Fruit fly (Drosophila melanogaster) whole organism, embryonic: ENCODE data around the gene CG15803.

Source experiments
- Ada2b ChIP-seq: fragments of 200-800 bp; sonication (Bioruptor generic); IDR thresholded peaks from 2 replicates; pipeline ENCODE4 v1.3.6; 2022; ENCODE audit warnings: missing biosample characterization, missing genetic modification characterization
- B-H1 ChIP-seq: fragments of 200-800 bp; sonication (Bioruptor generic); IDR thresholded peaks from 3 replicates; pipeline ENCODE4 v1.3.6; 2022; ENCODE audit warnings: missing biosample characterization, missing genetic modification characterization
- CG10274 ChIP-seq: fragments of 200-800 bp; sonication (Bioruptor generic); optimal IDR thresholded peaks from 3 replicates; lab custom pipeline; 2017; ENCODE audit warnings: missing biosample characterization, mild to moderate bottlenecking, missing genetic modification characterization
- CG10321 ChIP-seq: fragments of 200-800 bp; sonication (Bioruptor generic); IDR thresholded peaks from 2 replicates; pipeline ENCODE4 v1.3.6; 2022; ENCODE audit warnings: missing biosample characterization, missing genetic modification characterization
- CG11504 ChIP-seq: fragments of 200-800 bp; sonication (Bioruptor generic); optimal IDR thresholded peaks from 3 replicates; lab custom pipeline; 2019; ENCODE audit warnings: missing biosample characterization, mild to moderate bottlenecking, missing genetic modification characterization, moderate library complexity
- CG12659 ChIP-seq: fragments of 200-800 bp; sonication (Bioruptor generic); optimal IDR thresholded peaks from 3 replicates; lab custom pipeline; 2017; ENCODE audit warnings: mild to moderate bottlenecking, missing biosample characterization, missing genetic modification reagents, missing genetic modification characterization
- CG12744 ChIP-seq: fragments of 200-800 bp; sonication (Bioruptor generic); optimal IDR thresholded peaks from 2 replicates; lab custom pipeline; 2016; ENCODE audit warnings: missing biosample characterization, missing genetic modification characterization
- CG13424 ChIP-seq: fragments of 200-800 bp; sonication (Bioruptor generic); optimal IDR thresholded peaks from 2 replicates; lab custom pipeline; 2019; ENCODE audit warnings: missing biosample characterization, mild to moderate bottlenecking, missing genetic modification characterization, moderate library complexity
- CG14667 ChIP-seq: fragments of 200-800 bp; sonication (Bioruptor generic); IDR thresholded peaks from 2 replicates; pipeline ENCODE4 v1.3.6; 2022; ENCODE audit warnings: missing biosample characterization, missing genetic modification characterization
- CG15011 ChIP-seq: fragments of 200-800 bp; sonication (Bioruptor generic); optimal IDR thresholded peaks from 3 replicates; lab custom pipeline; 2018; ENCODE audit warnings: missing biosample characterization, mild to moderate bottlenecking, missing genetic modification characterization
- CG1647 ChIP-seq: fragments of 200-800 bp; sonication (Bioruptor generic); optimal IDR thresholded peaks from 3 replicates; lab custom pipeline; 2016; ENCODE audit warnings: missing biosample characterization, missing genetic modification characterization
- CG17612 ChIP-seq: fragments of 200-800 bp; sonication (Bioruptor generic); IDR thresholded peaks from 2 replicates; pipeline ENCODE4 v1.3.6; 2022; ENCODE audit warnings: missing biosample characterization, missing genetic modification characterization
- CG18262 ChIP-seq: fragments of 200-800 bp; optimal IDR thresholded peaks from 3 replicates; lab custom pipeline; 2019; ENCODE audit warnings: missing biosample characterization, mild to moderate bottlenecking, missing genetic modification characterization, moderate library complexity
- CG1832 ChIP-seq: fragments of 200-800 bp; sonication (Bioruptor generic); optimal IDR thresholded peaks from 2 replicates; lab custom pipeline; 2017; ENCODE audit warnings: missing biosample characterization, mild to moderate bottlenecking, missing genetic modification characterization, inconsistent platforms
- CG2199 ChIP-seq: fragments of 200-800 bp; sonication (Bioruptor generic); IDR thresholded peaks from 3 replicates; pipeline ENCODE4 v1.3.6; 2022; ENCODE audit warnings: missing biosample characterization, missing genetic modification characterization
- CG2875 ChIP-seq: fragments of 200-800 bp; sonication (Bioruptor generic); optimal IDR thresholded peaks from 2 replicates; lab custom pipeline; 2017; ENCODE audit warnings: missing biosample characterization, mild to moderate bottlenecking, missing genetic modification characterization, missing genetic modification reagents
- CG31388 ChIP-seq: fragments of 200-800 bp; sonication (Bioruptor generic); optimal IDR thresholded peaks from 2 replicates; lab custom pipeline; 2016; ENCODE audit warnings: missing biosample characterization, missing genetic modification characterization
- CG3407 ChIP-seq: fragments of 200-800 bp; sonication (Bioruptor generic); optimal IDR thresholded peaks from 2 replicates; lab custom pipeline; 2018; ENCODE audit warnings: missing biosample characterization, mild to moderate bottlenecking, missing genetic modification characterization
- CG34422 ChIP-seq: fragments of 200-800 bp; sonication (Bioruptor generic); IDR thresholded peaks from 3 replicates; pipeline ENCODE4 v1.3.6; 2022; ENCODE audit warnings: missing biosample characterization, missing genetic modification characterization
- CG3838 ChIP-seq: fragments of 200-800 bp; sonication (Bioruptor generic); optimal IDR thresholded peaks from 3 replicates; lab custom pipeline; 2016; ENCODE audit warnings: missing biosample characterization, missing genetic modification characterization
- CG42726 ChIP-seq: fragments of 200-800 bp; sonication (Bioruptor generic); IDR thresholded peaks from 2 replicates; pipeline ENCODE4 v1.3.6; 2022; ENCODE audit warnings: missing biosample characterization, missing genetic modification characterization; ENCODE audit not compliant: partially characterized antibody
- CG7839 ChIP-seq: fragments of 200-800 bp; sonication (Bioruptor generic); optimal IDR thresholded peaks from 3 replicates; lab custom pipeline; 2018; ENCODE audit warnings: missing biosample characterization, mild to moderate bottlenecking, missing genetic modification characterization, moderate library complexity
- CG8089 ChIP-seq: fragments of 200-800 bp; sonication (Bioruptor generic); optimal IDR thresholded peaks from 3 replicates; lab custom pipeline; 2016; ENCODE audit warnings: missing biosample characterization, missing genetic modification characterization
- CG8388 ChIP-seq: fragments of 200-800 bp; sonication (Bioruptor generic); optimal IDR thresholded peaks from 2 replicates; lab custom pipeline; 2019; ENCODE audit warnings: missing biosample characterization, mild to moderate bottlenecking, missing genetic modification characterization, moderate library complexity
- CG9876 ChIP-seq: fragments of 200-800 bp; sonication (Bioruptor generic); optimal IDR thresholded peaks from 2 replicates; lab custom pipeline; 2016; ENCODE audit warnings: missing biosample characterization, missing genetic modification characterization
- Dll ChIP-seq: fragments of 200-800 bp; sonication (Bioruptor generic); IDR thresholded peaks from 4 replicates; pipeline ENCODE4 v1.3.6; 2022; ENCODE audit warnings: missing biosample characterization, missing genetic modification characterization; ENCODE audit not compliant: partially characterized antibody
- Fer1 ChIP-seq: fragments of 200-800 bp; sonication (Bioruptor generic); optimal IDR thresholded peaks from 2 replicates; lab custom pipeline; 2017; ENCODE audit warnings: missing biosample characterization, mild to moderate bottlenecking, missing genetic modification characterization
- HHEX ChIP-seq: fragments of 200-800 bp; sonication (Bioruptor generic); optimal IDR thresholded peaks from 3 replicates; lab custom pipeline; 2017; ENCODE audit warnings: missing biosample characterization, mild to moderate bottlenecking, missing genetic modification characterization, missing genetic modification reagents
- HLHmδ ChIP-seq: fragments of 200-800 bp; sonication (Bioruptor generic); optimal IDR thresholded peaks from 2 replicates; lab custom pipeline; 2018; ENCODE audit warnings: missing biosample characterization, mild to moderate bottlenecking, missing genetic modification characterization, moderate library complexity
- Lpt ChIP-seq: fragments of >200 bp; optimal IDR thresholded peaks from 2 replicates; lab custom pipeline; 2018; ENCODE audit warnings: missing biosample characterization, missing genetic modification characterization
- Mes4 ChIP-seq: fragments of 200-800 bp; sonication (Bioruptor generic); optimal IDR thresholded peaks from 2 replicates; lab custom pipeline; 2016; ENCODE audit warnings: missing biosample characterization, missing genetic modification characterization
- NFAT ChIP-seq: fragments of 200-800 bp; sonication (Bioruptor generic); IDR thresholded peaks from 2 replicates; pipeline ENCODE4 v1.3.6; 2022; ENCODE audit warnings: missing biosample characterization, missing genetic modification characterization
- Nf-YB ChIP-seq: fragments of 200-800 bp; sonication (Bioruptor generic); optimal IDR thresholded peaks from 3 replicates; lab custom pipeline; 2019; ENCODE audit warnings: missing biosample characterization, mild to moderate bottlenecking, missing genetic modification characterization, moderate library complexity
- Opbp ChIP-seq: fragments of 200-800 bp; sonication (Bioruptor generic); IDR thresholded peaks from 3 replicates; pipeline ENCODE4 v1.3.6; 2022; ENCODE audit warnings: missing biosample characterization, missing genetic modification characterization; ENCODE audit not compliant: partially characterized antibody
- Ptx1 ChIP-seq: fragments of 200-800 bp; sonication (Bioruptor generic); IDR thresholded peaks from 2 replicates; pipeline ENCODE4 v1.3.6; 2022; ENCODE audit warnings: missing biosample characterization, missing genetic modification characterization
- Scr ChIP-seq: fragments of 200-800 bp; sonication (Bioruptor generic); IDR thresholded peaks from 2 replicates; pipeline ENCODE4 v1.3.6; 2022; ENCODE audit warnings: missing biosample characterization, missing genetic modification characterization; ENCODE audit not compliant: partially characterized antibody
- Usf ChIP-seq: fragments of 200-800 bp; sonication (Bioruptor generic); optimal IDR thresholded peaks from 2 replicates; lab custom pipeline; 2017; ENCODE audit warnings: missing genotype, missing biosample characterization, missing genetic modification characterization
- az2 ChIP-seq: fragments of 200-800 bp; sonication (Bioruptor generic); optimal IDR thresholded peaks from 3 replicates; lab custom pipeline; 2016; ENCODE audit warnings: missing biosample characterization, missing genetic modification characterization
- bsh ChIP-seq, 2 experiments: fragments of 200-800 bp; sonication (Bioruptor generic); optimal IDR thresholded peaks; 2 replicates each; lab custom pipeline; 2017 to 2018; ENCODE audit warnings: mild to moderate bottlenecking in 2 of 2, missing biosample characterization in 2 of 2, missing genetic modification characterization in 2 of 2, moderate library complexity in 1 of 2
- da ChIP-seq: fragments of 200-800 bp; sonication (Bioruptor generic); optimal IDR thresholded peaks from 2 replicates; lab custom pipeline; 2016; ENCODE audit warnings: missing biosample characterization, missing genetic modification characterization
- disco-r ChIP-seq: fragments of 200-800 bp; sonication (Bioruptor generic); optimal IDR thresholded peaks from 2 replicates; lab custom pipeline; 2016; ENCODE audit warnings: missing biosample characterization, missing genetic modification characterization
- hkb ChIP-seq, 2 experiments: fragments of 200-800 bp in 1 of 2; fragments of >200 bp in 1 of 2; sonication (Bioruptor generic) in 1 of 2; IDR thresholded peaks in 1 of 2; optimal IDR thresholded peaks in 1 of 2; 2 replicates each; pipeline versions ENCODE4 v1.3.6 to Lab custom; 2017 to 2022; ENCODE audit warnings: missing biosample characterization in 1 of 2, missing genetic modification characterization in 1 of 2
- jing ChIP-seq: fragments of 200-800 bp; sonication (Bioruptor generic); optimal IDR thresholded peaks from 2 replicates; lab custom pipeline; 2018; ENCODE audit warnings: missing biosample characterization, mild to moderate bottlenecking, missing genetic modification characterization
- maf-S ChIP-seq: fragments of 200-800 bp; sonication (Bioruptor generic); optimal IDR thresholded peaks from 2 replicates; lab custom pipeline; 2016; ENCODE audit warnings: missing biosample characterization, missing genetic modification characterization
- nerfin-2 ChIP-seq: fragments of 200-800 bp; sonication (Bioruptor generic); IDR thresholded peaks from 2 replicates; pipeline ENCODE4 v1.3.6; 2022; ENCODE audit warnings: missing biosample characterization, missing genetic modification characterization; ENCODE audit not compliant: partially characterized antibody
- org-1 ChIP-seq: fragments of 200-800 bp; sonication (Bioruptor generic); optimal IDR thresholded peaks from 2 replicates; lab custom pipeline; 2017; ENCODE audit warnings: missing biosample characterization, missing genetic modification characterization
- repo ChIP-seq: fragments of 200-800 bp; sonication (Bioruptor generic); optimal IDR thresholded peaks from 2 replicates; lab custom pipeline; 2016; ENCODE audit warnings: missing biosample characterization, missing genetic modification characterization
- tgo ChIP-seq: fragments of 200-800 bp; sonication (Bioruptor generic); IDR thresholded peaks from 3 replicates; pipeline ENCODE4 v1.3.6; 2022; ENCODE audit warnings: missing biosample characterization, missing genetic modification characterization
- zen ChIP-seq: fragments of 200-800 bp; sonication (Bioruptor generic); optimal IDR thresholded peaks from 3 replicates; lab custom pipeline; 2018; ENCODE audit warnings: missing biosample characterization, mild to moderate bottlenecking, missing genetic modification characterization, moderate library complexity

CG15803 gene

DNA sequence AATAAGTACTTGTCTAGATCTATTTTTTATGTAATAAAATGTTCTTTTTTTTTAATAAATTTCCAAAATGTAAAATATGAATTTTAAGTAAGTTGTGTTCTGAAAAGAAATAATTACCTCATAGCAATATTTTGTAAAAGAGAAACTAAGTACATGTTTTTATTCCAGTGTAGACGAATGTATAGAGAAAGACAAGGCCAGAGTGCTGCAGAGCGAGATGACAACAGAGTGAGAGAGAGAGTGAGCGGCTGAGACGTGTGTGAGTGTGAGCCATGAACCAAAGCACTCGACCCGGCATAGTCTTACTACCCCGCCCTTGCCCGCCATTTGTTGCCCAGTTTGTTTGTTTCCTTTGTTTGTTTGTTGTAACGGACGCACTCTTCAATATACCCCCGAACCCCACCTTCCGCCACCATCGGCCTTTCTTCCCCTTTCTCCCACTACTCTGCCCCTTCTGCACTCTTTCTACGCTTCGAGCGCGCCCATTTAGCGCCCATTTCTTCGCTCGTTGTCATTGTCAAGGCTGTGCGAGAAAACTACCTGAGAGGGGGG is 49.1 kb downstream of the CG15803 start (continued):
- TF ChIP-seq Scr (no peak), tgo (no peak), Opbp (GFP tag; lab: Robert Waterston, UW) (no peak), CG15011 (no peak), org-1 (GFP tag; lab: Kevin White, UChicago) (peak; percentile 38), Ptx1 (GFP tag; lab: Robert Waterston, UW) (no peak; the same call in 1 of the 2 replicates), Mes4 (peak; percentile 50), CG2199 (GFP tag; lab: Robert Waterston, UW) (0 out of 3 replicates have a peak, but pooled peaks have one; percentile 63), CG17612 (GFP tag; lab: Robert Waterston, UW) (no peak), maf-S (GFP tag; lab: Kevin White, UChicago) (peak; percentile 12), CG8089 (peak; percentile 52), CG9876 (GFP tag; lab: Kevin White, UChicago) (peak; percentile 24), CG12744 (GFP tag; lab: Kevin White, UChicago) (no peak), jing (GFP tag; lab: Kevin White, UChicago) (no peak), B-H1 (GFP tag; lab: Robert Waterston, UW) (no peak), NFAT (GFP tag; lab: Robert Waterston, UW) (peak; percentile 57), Lpt (no peak), az2 (GFP tag; lab: Kevin White, UChicago) (peak; percentile 14), CG34422 (GFP tag; lab: Robert Waterston, UW) (peak; percentile 74; the same call in 1 of the 3 replicates), HHEX (peak; percentile 64), da (GFP tag; lab: Kevin White, UChicago) (no peak), CG14667 (GFP tag; lab: Robert Waterston, UW) (no peak), CG2875 (peak; percentile 79), repo (GFP tag; lab: Kevin White, UChicago) (no peak), CG3838 (peak; percentile 51), bsh (GFP tag; optimal IDR thresholded peaks at IDR 0.05; lab: Kevin White, UChicago) (peak; percentile 53 to 67), CG18262 (tag; lab: Kevin White, UChicago) (peak; percentile 90), Fer1 (GFP tag; lab: Kevin White, UChicago) (peak; percentile 59), CG31388 (GFP tag; lab: Kevin White, UChicago) (no peak), CG3407 (peak; percentile 86), hkb (optimal IDR thresholded peaks at IDR 0.05; lab: Kevin White, UChicago) (no peak), hkb (GFP tag; IDR thresholded peaks at IDR 0.05; lab: Robert Waterston, UW) (peak; percentile 73), CG10321 (GFP tag; lab: Robert Waterston, UW) (no peak; the same call in 1 of the 2 replicates), nerfin-2 (GFP tag; lab: Robert Waterston, UW) (0 out of 2 replicates have a peak, but pooled peaks have one; percentile 14), Nf-YB (GFP tag; lab: Kevin White, UChicago) (peak; percentile 61), disco-r (peak; percentile 5), HLHmδ (peak; percentile 91), CG11504 (peak; percentile 77), Ada2b (GFP tag; lab: Robert Waterston, UW) (peak; percentile 14), Dll (GFP tag; lab: Robert Waterston, UW) (no peak), CG1832 (GFP tag; lab: Kevin White, UChicago) (peak; percentile 71), zen (tag; lab: Kevin White, UChicago) (no peak), CG7839 (tag; lab: Kevin White, UChicago) (peak; percentile 76), Usf (GFP tag; lab: Kevin White, UChicago) (no peak), CG13424 (peak; percentile 71), CG42726 (0 out of 2 replicates have a peak, but pooled peaks have one; percentile 30), CG8388 (GFP tag; lab: Kevin White, UChicago) (peak; percentile 54), CG1647 (GFP tag; lab: Kevin White, UChicago) (peak; percentile 25), CG10274 (GFP tag; lab: Kevin White, UChicago) (peak; percentile 11), CG12659 (peak; percentile 49)
